Worm (Caenorhabditis elegans) whole organism, L2 larva: ENCODE measurements around the gene zag-1.

ENCODE experiments used
- C34F6.9 ChIP-seq: fragments of 150-350 bp; optimal IDR thresholded peaks from 2 replicates; lab custom pipeline; 2014; ENCODE audit warnings: missing biosample characterization, missing genetic modification characterization
- F13H6.1 ChIP-seq: sonication (generic microtip); optimal IDR thresholded peaks from 2 replicates; lab custom pipeline; 2016; ENCODE audit warnings: missing genetic modification characterization, missing compliant biosample characterization
- R02D3.7 ChIP-seq: fragments of 150-350 bp; optimal IDR thresholded peaks from 2 replicates; lab custom pipeline; 2014; ENCODE audit warnings: missing biosample characterization, missing genetic modification characterization
- ZK546.5 ChIP-seq: sonication (generic microtip); optimal IDR thresholded peaks from 2 replicates; lab custom pipeline; 2017; ENCODE audit warnings: missing biosample characterization, missing genetic modification characterization
- aly-2 ChIP-seq: fragments of 150-350 bp; optimal IDR thresholded peaks from 2 replicates; lab custom pipeline; 2014; ENCODE audit warnings: missing biosample characterization, missing genetic modification characterization
- ama-1 ChIP-seq: fragments of 150-350 bp; optimal IDR thresholded peaks from 2 replicates; lab custom pipeline; 2018; ENCODE audit warnings: inconsistent platforms
- blmp-1 ChIP-seq: sonication (generic microtip); optimal IDR thresholded peaks from 2 replicates; lab custom pipeline; 2017; ENCODE audit warnings: missing genetic modification characterization, mild to moderate bottlenecking, missing compliant biosample characterization, antibody characterized with exemption, moderate library complexity; ENCODE audit not compliant: insufficient read depth
- ceh-82 ChIP-seq: fragments of 150-350 bp; optimal IDR thresholded peaks from 2 replicates; lab custom pipeline; 2014; ENCODE audit warnings: missing biosample characterization, missing genetic modification characterization
- crh-2 ChIP-seq: sonication (generic microtip); optimal IDR thresholded peaks from 2 replicates; lab custom pipeline; 2017; ENCODE audit warnings: missing biosample characterization, missing genetic modification characterization
- egl-27 ChIP-seq: sonication (generic microtip); optimal IDR thresholded peaks from 3 replicates; lab custom pipeline; 2017; ENCODE audit warnings: missing biosample characterization, missing genetic modification reagents, missing genetic modification characterization
- elt-1 ChIP-seq: fragments of 150-350 bp; optimal IDR thresholded peaks from 2 replicates; lab custom pipeline; 2014; ENCODE audit warnings: missing biosample characterization, missing genetic modification characterization
- elt-3 ChIP-seq: sonication (generic microtip); optimal IDR thresholded peaks from 2 replicates; lab custom pipeline; 2017; ENCODE audit warnings: missing biosample characterization, missing genetic modification characterization
- fos-1 ChIP-seq: fragments of 150-350 bp; optimal IDR thresholded peaks from 2 replicates; lab custom pipeline; 2014; ENCODE audit warnings: missing biosample characterization, missing genetic modification characterization
- gmeb-1 ChIP-seq: fragments of 150-350 bp; optimal IDR thresholded peaks from 2 replicates; lab custom pipeline; 2014; ENCODE audit warnings: missing biosample characterization, missing genetic modification characterization
- lin-11 ChIP-seq: fragments of 150-350 bp; sonication (generic microtip); optimal IDR thresholded peaks from 2 replicates; lab custom pipeline; 2014; ENCODE audit warnings: missing biosample characterization, missing genetic modification characterization, inconsistent platforms, mixed read lengths
- lin-13 ChIP-seq: fragments of 150-350 bp; optimal IDR thresholded peaks from 2 replicates; lab custom pipeline; 2014; ENCODE audit warnings: missing biosample characterization, missing genetic modification reagents, missing genetic modification characterization
- lin-39 ChIP-seq: fragments of 150-350 bp; optimal IDR thresholded peaks from 2 replicates; lab custom pipeline; 2014; ENCODE audit warnings: missing biosample characterization, missing genetic modification reagents, missing genetic modification characterization
- mbf-1 ChIP-seq: sonication (generic microtip); optimal IDR thresholded peaks from 2 replicates; lab custom pipeline; 2017; ENCODE audit warnings: missing biosample characterization, missing genetic modification characterization
- mdl-1 ChIP-seq, 2 experiments: fragments of 150-350 bp in 1 of 2; sonication (generic microtip) in 1 of 2; optimal IDR thresholded peaks; 2 replicates each; lab custom pipeline; 2017; ENCODE audit warnings: missing biosample characterization in 2 of 2, missing genetic modification characterization in 2 of 2
- nhr-10 ChIP-seq: sonication (generic microtip); optimal IDR thresholded peaks from 2 replicates; lab custom pipeline; 2017; ENCODE audit warnings: missing biosample characterization, missing genetic modification characterization
- nhr-11 ChIP-seq: fragments of 150-350 bp; optimal IDR thresholded peaks from 2 replicates; lab custom pipeline; 2014; ENCODE audit warnings: missing biosample characterization, missing genetic modification characterization
- nhr-12 ChIP-seq: fragments of 150-350 bp; optimal IDR thresholded peaks from 2 replicates; lab custom pipeline; 2014; ENCODE audit warnings: missing biosample characterization, missing genetic modification characterization
- nhr-129 ChIP-seq: fragments of 150-350 bp; optimal IDR thresholded peaks from 2 replicates; lab custom pipeline; 2014; ENCODE audit warnings: missing biosample characterization, missing genetic modification characterization
- nhr-25 ChIP-seq: fragments of 150-350 bp; sonication (generic microtip); optimal IDR thresholded peaks from 3 replicates; lab custom pipeline; 2014; ENCODE audit warnings: missing biosample characterization, missing genetic modification characterization
- nhr-6 ChIP-seq: fragments of 150-350 bp; optimal IDR thresholded peaks from 2 replicates; lab custom pipeline; 2014; ENCODE audit warnings: missing biosample characterization, missing genetic modification characterization
- skn-1 ChIP-seq: sonication (generic microtip); optimal IDR thresholded peaks from 2 replicates; lab custom pipeline; 2017; ENCODE audit warnings: missing biosample characterization, missing genetic modification characterization
- sma-3 ChIP-seq: sonication (generic microtip); optimal IDR thresholded peaks from 2 replicates; lab custom pipeline; 2016; ENCODE audit warnings: missing genetic modification reagents, missing genetic modification characterization, missing compliant biosample characterization
- snpc-4 ChIP-seq: fragments of 150-350 bp; optimal IDR thresholded peaks from 2 replicates; lab custom pipeline; 2014; ENCODE audit warnings: missing biosample characterization, missing genetic modification characterization
- unc-55 ChIP-seq: fragments of 150-350 bp; sonication (generic microtip); optimal IDR thresholded peaks from 3 replicates; lab custom pipeline; 2014; ENCODE audit warnings: missing biosample characterization, missing genetic modification reagents, missing genetic modification characterization
- ztf-1 ChIP-seq: fragments of 200-800 bp; sonication (Bioruptor generic); conservative IDR thresholded peaks from 2 replicates; pipeline ENCODE4 v1.3.6; 2022; ENCODE audit warnings: missing genetic modification characterization, missing compliant biosample characterization
- ztf-11 ChIP-seq: sonication (generic microtip); optimal IDR thresholded peaks from 2 replicates; lab custom pipeline; 2017; ENCODE audit warnings: missing biosample characterization, missing genetic modification characterization
- ztf-4 ChIP-seq: fragments of 150-350 bp; optimal IDR thresholded peaks from 2 replicates; lab custom pipeline; 2014; ENCODE audit warnings: missing biosample characterization, missing genetic modification characterization

The zag-1 gene

ce11 chrIV:3885369-3885768, 29.7 kb downstream of the zag-1 start, which contains the start of gene oac-22:
Gene oac-22 (plus strand): TSS chrIV:3885669.
- TF ChIP-seq ama-1 (no peak), lin-11 (no peak), sma-3 (GFP tag; lab: Kevin White, UChicago) (no peak), crh-2 (tag; lab: Kevin White, UChicago) (no peak), mbf-1 (tag; lab: Kevin White, UChicago) (no peak), lin-39 (no peak), nhr-10 (tag; lab: Kevin White, UChicago) (no peak), elt-3 (tag; lab: Kevin White, UChicago) (no peak)

ce11 chrIV:3888963-3889362, 33.3 kb downstream of the zag-1 start, which contains the start of gene oac-21:
Gene oac-21 (plus strand): TSS chrIV:3889263.
- TF ChIP-seq unc-55 (GFP tag; lab: Kevin White, UChicago) = no peak
- no peak for TF ChIP-seq F13H6.1 (tag; lab: Kevin White, UChicago)
- TF ChIP-seq lin-13 (GFP tag; lab: Kevin White, UChicago) = no peak
- no peak for TF ChIP-seq elt-1 (tag; lab: Kevin White, UChicago)
- no peak for TF ChIP-seq nhr-25 (tag; lab: Kevin White, UChicago)
- no peak for TF ChIP-seq R02D3.7 (tag; lab: Kevin White, UChicago)
- TF ChIP-seq gmeb-1 (tag; lab: Kevin White, UChicago) = no peak
- TF ChIP-seq nhr-129 (tag; lab: Kevin White, UChicago) = no peak
- TF ChIP-seq nhr-12 (tag; lab: Kevin White, UChicago) = no peak
- TF ChIP-seq mbf-1 (tag; lab: Kevin White, UChicago) = no peak
- no peak for TF ChIP-seq blmp-1 (tag; lab: Kevin White, UChicago)
- no peak for TF ChIP-seq nhr-6 (tag; lab: Kevin White, UChicago)
- no peak for TF ChIP-seq ZK546.5 (tag; lab: Kevin White, UChicago)

- TF ChIP-seq ztf-11 (tag; lab: Kevin White, UChicago) = no peak
- no peak for TF ChIP-seq aly-2 (tag; lab: Kevin White, UChicago)
- TF ChIP-seq ztf-1 (GFP tag; lab: Robert Waterston, UW) = no peak
- TF ChIP-seq nhr-129 (tag; lab: Kevin White, UChicago) = no peak
- no peak for TF ChIP-seq lin-11
- TF ChIP-seq egl-27 (tag; lab: Kevin White, UChicago) = no peak
- TF ChIP-seq nhr-12 (tag; lab: Kevin White, UChicago) = no peak
Measured at ce11 chrIV:3892027-3892426, 36.4 kb downstream of the zag-1 start, which contains the start of gene F56D6.9. Gene F56D6.9 (plus strand): TSS chrIV:3892327.

ce11 chrIV:3894004-3894480, 38.4 kb downstream of the zag-1 start, which contains the start of gene F56D6.8:
Gene F56D6.8 (minus strand): TSS chrIV:3894430.
- TF ChIP-seq mdl-1 (tag; optimal IDR thresholded peaks at IDR 0.05; lab: Kevin White, UChicago) (no peak), skn-1 (no peak), fos-1 (tag; lab: Kevin White, UChicago) (no peak)
- TF ChIP-seq, all 48 proteins: peak for 0

- TF ChIP-seq C34F6.9 (tag; lab: Kevin White, UChicago) (no peak), ztf-4 (tag; lab: Kevin White, UChicago) (no peak), crh-2 (tag; lab: Kevin White, UChicago) (no peak), F13H6.1 (tag; lab: Kevin White, UChicago) (no peak), egl-27 (tag; lab: Kevin White, UChicago) (no peak), snpc-4 (tag; lab: Kevin White, UChicago) (no peak), nhr-6 (tag; lab: Kevin White, UChicago) (no peak), nhr-11 (tag; lab: Kevin White, UChicago) (no peak), ceh-82 (tag; lab: Kevin White, UChicago) (no peak), sma-3 (GFP tag; lab: Kevin White, UChicago) (no peak)
Measured at ce11 chrIV:3894770-3895169, 39.1 kb downstream of the zag-1 start, which contains the start of gene dct-8. Gene dct-8 (plus strand): TSS chrIV:3895070.
